Worm (Caenorhabditis elegans): Measurements from ENCODE around the gene sru-30.

Gene sru-30

ce11 chrV:9782045-9782444 lies 31.6 kb upstream of the sru-30 start:
- TF ChIP-seq tlp-1 (tag; optimal IDR thresholded peaks at IDR 0.05) (no peak), C04F5.9 (tag; optimal IDR thresholded peaks at IDR 0.05) (no peak), tbx-2 (tag; optimal IDR thresholded peaks at IDR 0.05) (no peak), irx-1 (tag; optimal IDR thresholded peaks at IDR 0.05) (no peak)

- TF ChIP-seq dsc-1 (tag; optimal IDR thresholded peaks at IDR 0.05) (no peak), lin-14 (GFP tag; optimal IDR thresholded peaks at IDR 0.05) (no peak), xbp-1 (tag; optimal IDR thresholded peaks at IDR 0.05) (no peak), sptf-1 (tag; optimal IDR thresholded peaks at IDR 0.05) (no peak)
Measured at ce11 chrV:9782969-9783368, 30.7 kb upstream of the sru-30 start, which contains the start of gene F46B6.5. TSS of gene F46B6.5 (minus strand) at chrV:9783069.

- no peak for TF ChIP-seq egl-27 (tag; optimal IDR thresholded peaks at IDR 0.05)
- TF ChIP-seq dsc-1 (tag; optimal IDR thresholded peaks at IDR 0.05): no peak
- TF ChIP-seq lin-35 (GFP tag; optimal IDR thresholded peaks at IDR 0.05): no peak
- TF ChIP-seq ztf-11 (tag; optimal IDR thresholded peaks at IDR 0.05): no peak
- TF ChIP-seq fkh-4 (tag; optimal IDR thresholded peaks at IDR 0.05; ENCODE audit: borderline replicate concordance): no peak
- no peak for TF ChIP-seq ceh-90 (tag; optimal IDR thresholded peaks at IDR 0.05)
- TF ChIP-seq isw-1 (GFP tag; IDR thresholded peaks at IDR 0.05): no peak
Measured at ce11 chrV:9784215-9784614, 29.4 kb upstream of the sru-30 start.

ce11 chrV:9786721-9787131 lies 26.9 kb upstream of the sru-30 start, which contains the start of gene F46B6.6:
TSS of gene F46B6.6 (minus strand) at chrV:9786868.
- peak in 1 of 2 experiments; percentile 1 for TF ChIP-seq efl-1 (optimal IDR thresholded peaks at IDR 0.05)
- peak in 1 of 2 experiments; percentile 88 for TF ChIP-seq efl-1 (GFP tag; optimal IDR thresholded peaks at IDR 0.05 in 1 of 2)
- peak; percentile 15 for TF ChIP-seq nhr-47 (tag; optimal IDR thresholded peaks at IDR 0.05)
- TF ChIP-seq isw-1 (GFP tag; IDR thresholded peaks at IDR 0.05): no peak
- peak; percentile 1 for TF ChIP-seq elt-2 (tag; optimal IDR thresholded peaks at IDR 0.05)
- no peak for TF ChIP-seq unc-62 (GFP tag; optimal IDR thresholded peaks at IDR 0.05)
- no peak for TF ChIP-seq ets-5 (GFP tag; IDR thresholded peaks at IDR 0.05)
- TF ChIP-seq nhr-85 (tag): peak; percentile 39
- TF ChIP-seq lsy-2 (tag; optimal IDR thresholded peaks at IDR 0.05): no peak
- no peak for TF ChIP-seq xbp-1 (tag; optimal IDR thresholded peaks at IDR 0.05)
- no peak for TF ChIP-seq C04F5.9 (tag; optimal IDR thresholded peaks at IDR 0.05)
- peak in 1 of 2 experiments; percentile 5 for TF ChIP-seq ztf-11 (tag; optimal IDR thresholded peaks at IDR 0.05)
- TF ChIP-seq ama-1 (optimal IDR thresholded peaks at IDR 0.05): peak; percentile 70
- TF ChIP-seq sox-4 (tag; optimal IDR thresholded peaks at IDR 0.05): no peak
- peak; percentile 7 for TF ChIP-seq nhr-90 (tag; optimal IDR thresholded peaks at IDR 0.05; ENCODE audit: poor library complexity)
- TF ChIP-seq egl-27 (tag; optimal IDR thresholded peaks at IDR 0.05): no peak
- TF ChIP-seq ceh-8 (GFP tag; optimal IDR thresholded peaks at IDR 0.05): no peak
- no peak for TF ChIP-seq unc-130 (tag; optimal IDR thresholded peaks at IDR 0.05)
- TF ChIP-seq pag-3 (tag; optimal IDR thresholded peaks at IDR 0.05; ENCODE audit: borderline replicate concordance, insufficient read depth): no peak

- TF ChIP-seq sox-4 (tag; optimal IDR thresholded peaks at IDR 0.05) (peak; percentile 86), unc-130 (tag; optimal IDR thresholded peaks at IDR 0.05) (peak; percentile 99), lsy-2 (tag; optimal IDR thresholded peaks at IDR 0.05) (peak; percentile 95 to 96), ceh-82 (tag; optimal IDR thresholded peaks at IDR 0.05) (peak; percentile 85 to 94 (median 85)), lin-14 (GFP tag; optimal IDR thresholded peaks at IDR 0.05) (peak; percentile 100), rnt-1 (tag; optimal IDR thresholded peaks at IDR 0.05) (peak; percentile 97), lin-35 (GFP tag; optimal IDR thresholded peaks at IDR 0.05) (peak; percentile 90 to 94), pqm-1 (tag; optimal IDR thresholded peaks at IDR 0.05) (no peak), ceh-90 (tag; optimal IDR thresholded peaks at IDR 0.05) (no peak), ztf-4 (tag; optimal IDR thresholded peaks at IDR 0.05) (peak; percentile 95), nhr-85 (tag) (peak; percentile 99), hpl-2 (GFP tag; optimal IDR thresholded peaks at IDR 0.05) (peak; percentile 86), Y116A8C.19 (tag; optimal IDR thresholded peaks at IDR 0.05; ENCODE audit: borderline replicate concordance) (no peak), fkh-8 (tag; optimal IDR thresholded peaks at IDR 0.05) (peak; percentile 99), efl-3 (GFP tag; optimal IDR thresholded peaks at IDR 0.05) (peak; percentile 66), aha-1 (tag; optimal IDR thresholded peaks at IDR 0.05) (peak; percentile 83), ceh-8 (GFP tag; optimal IDR thresholded peaks at IDR 0.05) (peak; percentile 93), elt-2 (tag; optimal IDR thresholded peaks at IDR 0.05) (peak; percentile 95), mef-2 (tag; optimal IDR thresholded peaks at IDR 0.05) (peak; percentile 90), snu-23 (GFP tag; optimal IDR thresholded peaks at IDR 0.05) (peak; percentile 99), alr-1 (tag; optimal IDR thresholded peaks at IDR 0.05; ENCODE audit: borderline replicate concordance) (no peak), sptf-1 (tag; optimal IDR thresholded peaks at IDR 0.05) (no peak), fos-1 (tag; optimal IDR thresholded peaks at IDR 0.05) (peak; percentile 82), ces-1 (GFP tag; optimal IDR thresholded peaks at IDR 0.05) (no peak), dsc-1 (tag; optimal IDR thresholded peaks at IDR 0.05) (peak; percentile 95), egl-27 (tag; optimal IDR thresholded peaks at IDR 0.05) (no peak)
Measured at ce11 chrV:9789657-9790261, 23.9 kb upstream of the sru-30 start, which contains the start of gene ztf-7. TSS of gene ztf-7 (minus strand) at chrV:9789707.
